Fruit fly (Drosophila melanogaster) whole organism, wandering third instar larva: ENCODE measurements around the gene L2HGDH.

Experiments
- Abd-B ChIP-seq: fragments of >200 bp; optimal IDR thresholded peaks from 2 replicates; lab custom pipeline; 2017; ENCODE audit warnings: missing biosample characterization, missing genetic modification characterization
- CG32264 ChIP-seq: fragments of 200-800 bp; sonication (Bioruptor generic); optimal IDR thresholded peaks from 2 replicates; lab custom pipeline; 2016; ENCODE audit warnings: missing biosample characterization, missing genetic modification characterization
- CG9705 ChIP-seq: fragments of 200-800 bp; sonication (Bioruptor generic); optimal IDR thresholded peaks from 2 replicates; lab custom pipeline; 2018; ENCODE audit warnings: missing biosample characterization, mild to moderate bottlenecking, missing genetic modification characterization
- CrebA ChIP-seq: fragments of 200-800 bp; sonication (Bioruptor generic); optimal IDR thresholded peaks from 2 replicates; lab custom pipeline; 2016; ENCODE audit warnings: missing biosample characterization, mild to moderate bottlenecking, missing genetic modification characterization, borderline replicate concordance
- Dfd ChIP-seq: fragments of >200 bp; optimal IDR thresholded peaks from 2 replicates; lab custom pipeline; 2017; ENCODE audit warnings: missing biosample characterization, missing genetic modification characterization
- Dif ChIP-seq: fragments of 200-275, 200-300 bp; sonication (Bioruptor generic); optimal IDR thresholded peaks from 2 replicates; lab custom pipeline; 2018; ENCODE audit warnings: missing biosample characterization, missing genetic modification characterization; ENCODE audit not compliant: partially characterized antibody
- GATAd ChIP-seq: sonication (Bioruptor generic); optimal IDR thresholded peaks from 2 replicates; lab custom pipeline; 2016; ENCODE audit warnings: missing biosample characterization, missing genetic modification characterization
- HLH106 ChIP-seq: fragments of 200-800 bp; optimal IDR thresholded peaks from 3 replicates; lab custom pipeline; 2019; ENCODE audit warnings: missing biosample characterization, mild to moderate bottlenecking, missing genetic modification characterization, moderate library complexity
- Hnf4 ChIP-seq: fragments of 200-800 bp; sonication (Bioruptor generic); optimal IDR thresholded peaks from 2 replicates; lab custom pipeline; 2016; ENCODE audit warnings: missing biosample characterization, mild to moderate bottlenecking, missing genetic modification characterization
- Hr78 ChIP-seq: fragments of >200 bp; optimal IDR thresholded peaks from 2 replicates; lab custom pipeline; 2017; ENCODE audit warnings: missing biosample characterization, missing genetic modification characterization
- Hr83 ChIP-seq: fragments of 200-300 bp; sonication (Bioruptor generic); optimal IDR thresholded peaks from 2 replicates; lab custom pipeline; 2016; ENCODE audit warnings: missing biosample characterization, mild to moderate bottlenecking, missing genetic modification characterization, moderate library complexity; ENCODE audit not compliant: poor library complexity, severe bottlenecking
- Jra ChIP-seq: sonication (Bioruptor generic); optimal IDR thresholded peaks from 2 replicates; lab custom pipeline; 2016; ENCODE audit warnings: missing biosample characterization, missing genetic modification characterization
- Mio ChIP-seq: sonication (Bioruptor generic); optimal IDR thresholded peaks from 2 replicates; lab custom pipeline; 2016; ENCODE audit warnings: missing biosample characterization, missing genetic modification characterization
- Myc ChIP-seq: fragments of >200 bp; optimal IDR thresholded peaks from 2 replicates; lab custom pipeline; 2017
- N ChIP-seq: fragments of >200 bp; optimal IDR thresholded peaks from 2 replicates; lab custom pipeline; 2018; ENCODE audit warnings: missing biosample characterization, missing external identifiers, missing genetic modification characterization
- OdsH ChIP-seq: fragments of 200-800 bp; sonication (Bioruptor generic); optimal IDR thresholded peaks from 2 replicates; lab custom pipeline; 2016; ENCODE audit warnings: missing biosample characterization, mild to moderate bottlenecking, missing genetic modification characterization
- Rel ChIP-seq, 2 experiments: fragments of 200-800 bp; sonication (Bioruptor generic) in 1 of 2; optimal IDR thresholded peaks; 2 replicates in 1 of 2; 3 replicates in 1 of 2; lab custom pipeline; 2016 to 2019; ENCODE audit warnings: mild to moderate bottlenecking in 2 of 2, missing biosample characterization in 2 of 2, missing genetic modification characterization in 2 of 2, moderate library complexity in 1 of 2
- Sp1 ChIP-seq: fragments of 200-800 bp; sonication (Bioruptor generic); optimal IDR thresholded peaks from 3 replicates; lab custom pipeline; 2019; ENCODE audit warnings: missing biosample characterization, mild to moderate bottlenecking, missing genetic modification characterization, moderate library complexity
- Vsx2 ChIP-seq: fragments of 200-300, 225-300 bp; sonication (Bioruptor generic); optimal IDR thresholded peaks from 2 replicates; lab custom pipeline; 2018; ENCODE audit warnings: missing biosample characterization, missing genetic modification characterization; ENCODE audit not compliant: partially characterized antibody
- br ChIP-seq: fragments of 200-800 bp; sonication (Bioruptor generic); optimal IDR thresholded peaks from 2 replicates; lab custom pipeline; 2016; ENCODE audit warnings: missing biosample characterization, missing genetic modification characterization
- brk ChIP-seq: fragments of 200-800 bp; sonication (Bioruptor generic); optimal IDR thresholded peaks from 2 replicates; lab custom pipeline; 2016; ENCODE audit warnings: missing biosample characterization, mild to moderate bottlenecking, missing genetic modification characterization
- dl ChIP-seq, 2 experiments: fragments of 175-275, 200-275 bp in 1 of 2; fragments of 200-275 bp in 1 of 2; sonication (Bioruptor generic); optimal IDR thresholded peaks; lab custom pipeline; 2018; ENCODE audit warnings: mild to moderate bottlenecking in 2 of 2, missing biosample characterization in 2 of 2, missing genetic modification characterization in 2 of 2, moderate library complexity in 2 of 2; ENCODE audit not compliant: partially characterized antibody in 2 of 2, insufficient read depth in 1 of 2
- dmrt93B ChIP-seq: fragments of 200-800 bp; sonication (Bioruptor generic); optimal IDR thresholded peaks from 2 replicates; lab custom pipeline; 2018; ENCODE audit warnings: missing biosample characterization, mild to moderate bottlenecking, missing genetic modification characterization
- dsf ChIP-seq: sonication (Bioruptor generic); optimal IDR thresholded peaks from 2 replicates; lab custom pipeline; 2016; ENCODE audit warnings: missing biosample characterization, missing genetic modification characterization, borderline replicate concordance
- ey ChIP-seq: fragments of 200-800 bp; sonication (Bioruptor generic); optimal IDR thresholded peaks from 2 replicates; lab custom pipeline; 2016; ENCODE audit warnings: missing biosample characterization, missing genetic modification characterization
- foxo ChIP-seq, 2 experiments: fragments of 200-800 bp; sonication (Bioruptor generic); optimal IDR thresholded peaks; 2 replicates in 1 of 2; 3 replicates in 1 of 2; lab custom pipeline; 2016 to 2017; ENCODE audit warnings: missing biosample characterization in 2 of 2, missing genetic modification characterization in 2 of 2
- fru ChIP-seq: fragments of 200-800 bp; sonication (Bioruptor generic); optimal IDR thresholded peaks from 3 replicates; lab custom pipeline; 2016; ENCODE audit warnings: missing biosample characterization, mild to moderate bottlenecking, missing genetic modification characterization
- h ChIP-seq: fragments of 200-800 bp; sonication (Bioruptor generic); optimal IDR thresholded peaks from 3 replicates; lab custom pipeline; 2016; ENCODE audit warnings: missing biosample characterization, mild to moderate bottlenecking, missing genetic modification characterization
- jim ChIP-seq: fragments of 175-275, 200-325 bp; sonication (Bioruptor generic); optimal IDR thresholded peaks from 2 replicates; lab custom pipeline; 2016; ENCODE audit warnings: missing biosample characterization, mild to moderate bottlenecking, missing genetic modification characterization
- lola ChIP-seq: fragments of >200 bp; optimal IDR thresholded peaks from 2 replicates; lab custom pipeline; 2017; ENCODE audit warnings: missing biosample characterization, missing genetic modification characterization
- pan ChIP-seq: fragments of >200 bp; optimal IDR thresholded peaks from 2 replicates; lab custom pipeline; 2017
- psq ChIP-seq: fragments of 200-800 bp; sonication (Bioruptor generic); optimal IDR thresholded peaks from 3 replicates; lab custom pipeline; 2017; ENCODE audit warnings: missing biosample characterization, mild to moderate bottlenecking, missing genetic modification characterization, moderate library complexity
- rgr ChIP-seq: fragments of 200-800 bp; sonication (Bioruptor generic); optimal IDR thresholded peaks from 3 replicates; lab custom pipeline; 2016; ENCODE audit warnings: missing biosample characterization, mild to moderate bottlenecking, missing genetic modification characterization
- sage ChIP-seq: fragments of 200-800 bp; sonication (Bioruptor generic); optimal IDR thresholded peaks from 2 replicates; lab custom pipeline; 2016; ENCODE audit warnings: missing biosample characterization, mild to moderate bottlenecking, missing genetic modification characterization
- sv ChIP-seq: fragments of 200-800 bp; sonication (Bioruptor generic); optimal IDR thresholded peaks from 3 replicates; lab custom pipeline; 2016; ENCODE audit warnings: missing biosample characterization, missing genetic modification characterization
- tai ChIP-seq: sonication (Bioruptor generic); optimal IDR thresholded peaks from 2 replicates; lab custom pipeline; 2016; ENCODE audit warnings: missing biosample characterization, missing genetic modification characterization
- usp ChIP-seq: fragments of >200 bp; optimal IDR thresholded peaks from 2 replicates; lab custom pipeline; 2017; ENCODE audit warnings: missing biosample characterization, missing genetic modification characterization
- woc ChIP-seq: sonication (Bioruptor generic); optimal IDR thresholded peaks from 2 replicates; lab custom pipeline; 2016; ENCODE audit warnings: missing biosample characterization, mild to moderate bottlenecking, missing genetic modification characterization

L2HGDH gene

DNA sequence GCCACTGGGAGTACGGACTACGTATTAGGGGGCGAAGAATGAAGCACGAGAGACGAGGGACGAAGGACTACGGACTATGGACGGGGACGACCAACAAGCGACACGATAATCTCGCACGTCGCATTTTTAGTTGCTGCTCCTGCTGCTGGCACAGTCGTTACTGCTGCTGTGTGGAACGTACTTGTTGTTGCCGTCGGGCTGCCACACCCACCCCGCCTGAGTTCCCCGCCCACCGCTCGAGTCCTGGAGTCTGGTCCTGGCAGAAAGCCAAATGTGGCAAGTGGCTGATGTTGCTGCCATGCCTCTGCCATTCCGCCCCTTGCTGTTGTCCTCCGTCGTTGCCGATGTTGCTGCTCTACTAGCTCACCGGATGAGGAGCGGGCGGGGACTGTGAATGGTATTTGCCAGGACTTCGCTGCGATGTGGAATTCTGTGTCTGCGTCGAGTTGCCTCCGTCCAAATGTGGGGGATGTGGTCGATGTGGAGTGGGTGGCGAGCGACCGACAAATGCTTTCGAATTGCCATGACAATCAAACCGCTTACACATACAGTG, 38.6 kb upstream of the L2HGDH start:
- no peak for TF ChIP-seq rgr (GFP tag; lab: Kevin White, UChicago)
- no peak for TF ChIP-seq Rel (GFP tag; optimal IDR thresholded peaks at IDR 0.05; lab: Kevin White, UChicago)
- TF ChIP-seq Rel (tag; optimal IDR thresholded peaks at IDR 0.05; lab: Kevin White, UChicago) = no peak
- no peak for TF ChIP-seq woc (GFP tag; lab: Kevin White, UChicago)
- no peak for TF ChIP-seq Hr83
- TF ChIP-seq CG32264 = no peak
- TF ChIP-seq CG9705 (GFP tag; lab: Kevin White, UChicago) = no peak
- no peak for TF ChIP-seq CrebA (GFP tag; lab: Kevin White, UChicago)
- no peak for TF ChIP-seq psq (GFP tag; lab: Kevin White, UChicago)
- TF ChIP-seq, all 38 proteins: peak for 0

- TF ChIP-seq Hr83 (no peak), CrebA (GFP tag; lab: Kevin White, UChicago) (no peak), lola (GFP tag; lab: Kevin White, UChicago) (no peak), N (GFP tag; lab: Kevin White, UChicago) (no peak), rgr (GFP tag; lab: Kevin White, UChicago) (peak; percentile 73), dl (GFP tag; optimal IDR thresholded peaks at IDR 0.05; lab: Kevin White, UChicago; ENCODE audit: insufficient read depth in 1 of 2, partially characterized antibody in 2 of 2) (no peak), jim (no peak), Abd-B (no peak), dmrt93B (GFP tag; lab: Kevin White, UChicago) (peak; percentile 52), h (peak; percentile 80), CG9705 (GFP tag; lab: Kevin White, UChicago) (no peak), Myc (no peak), GATAd (no peak), Sp1 (GFP tag; lab: Kevin White, UChicago) (peak; percentile 75), tai (GFP tag; lab: Kevin White, UChicago) (no peak), woc (GFP tag; lab: Kevin White, UChicago) (peak; percentile 68), usp (GFP tag; lab: Kevin White, UChicago) (no peak), dsf (GFP tag; lab: Kevin White, UChicago) (no peak), sage (GFP tag; lab: Kevin White, UChicago) (no peak), OdsH (peak; percentile 61), fru (GFP tag; lab: Kevin White, UChicago) (peak; percentile 84), psq (GFP tag; lab: Kevin White, UChicago) (peak; percentile 48), Hnf4 (GFP tag; lab: Kevin White, UChicago) (peak; percentile 43), Dif (GFP tag; lab: Kevin White, UChicago) (no peak), pan (lab: Kevin White, UChicago) (no peak), Hr78 (GFP tag; lab: Kevin White, UChicago) (no peak), Mio (GFP tag; lab: Kevin White, UChicago) (no peak), Vsx2 (no peak), Jra (GFP tag; lab: Kevin White, UChicago) (peak; percentile 29), ey (GFP tag; lab: Kevin White, UChicago) (peak; percentile 81), Dfd (GFP tag; lab: Kevin White, UChicago) (no peak), Rel (GFP tag; optimal IDR thresholded peaks at IDR 0.05; lab: Kevin White, UChicago) (no peak), Rel (tag; optimal IDR thresholded peaks at IDR 0.05; lab: Kevin White, UChicago) (no peak), sv (GFP tag; lab: Kevin White, UChicago) (peak; percentile 66), HLH106 (tag; lab: Kevin White, UChicago) (peak; percentile 74), brk (GFP tag; lab: Kevin White, UChicago) (peak; percentile 25), foxo (GFP tag; optimal IDR thresholded peaks at IDR 0.05; lab: Kevin White, UChicago) (peak in 1 of 2 experiments; percentile 77), CG32264 (no peak), br (GFP tag; lab: Kevin White, UChicago) (peak; percentile 76)
Observed at dm6 chr2L:19011895-19012645, 37.8 kb upstream of the L2HGDH start.
